Fruit fly (Drosophila melanogaster) Kc167 (cell line): Measurements from ENCODE around the gene frj.

Experiments used
- Myc ChIP-seq: fragments of >200 bp; optimal IDR thresholded peaks from 2 replicates; lab custom pipeline; 2017; ENCODE audit warnings: missing external identifiers
- Sin3A ChIP-seq: fragments of >200 bp; optimal IDR thresholded peaks from 2 replicates; lab custom pipeline; 2018; ENCODE audit warnings: missing external identifiers
- h ChIP-seq: fragments of >200 bp; optimal IDR thresholded peaks from 3 replicates; lab custom pipeline; 2018; ENCODE audit warnings: missing external identifiers
- insv ChIP-seq: fragments of >200 bp; optimal IDR thresholded peaks from 3 replicates; lab custom pipeline; 2018; ENCODE audit warnings: missing external identifiers
- psq ChIP-seq: fragments of >200 bp; optimal IDR thresholded peaks from 2 replicates; lab custom pipeline; 2017; ENCODE audit warnings: missing external identifiers
- ttk ChIP-seq: sonication (Bioruptor generic); optimal IDR thresholded peaks from 2 replicates; lab custom pipeline; 2017; ENCODE audit warnings: missing external identifiers

frj gene

DNA sequence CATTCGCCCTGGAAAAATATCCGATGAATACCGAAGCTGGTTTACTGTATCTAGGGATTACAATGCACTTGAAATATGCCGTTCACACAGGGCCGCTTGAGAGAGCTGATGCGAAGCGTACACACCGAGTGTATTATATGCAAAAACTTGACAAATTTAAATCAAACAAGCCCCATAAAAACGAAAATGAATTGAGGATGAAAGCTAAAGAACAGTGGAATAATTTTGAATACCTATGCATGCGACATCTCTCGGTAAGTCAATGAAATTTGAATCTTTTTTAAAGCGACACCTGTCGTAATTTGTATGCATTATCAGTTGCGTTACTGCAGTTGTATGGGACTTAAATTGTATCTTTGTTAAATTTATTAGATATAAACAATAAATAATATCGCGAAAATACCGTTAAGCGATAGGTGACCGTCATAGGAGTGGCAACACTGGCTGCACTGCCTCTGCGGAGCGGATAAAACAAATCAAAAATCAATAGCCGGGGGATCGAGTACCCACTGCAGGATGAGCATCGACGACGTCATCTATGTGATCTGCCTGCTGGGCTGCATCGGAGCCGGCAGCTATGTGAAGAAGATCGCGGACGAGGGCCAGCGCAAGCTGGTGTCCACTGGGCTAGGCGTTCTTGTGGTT lies at the start of gene frj:
TSS of gene frj (plus strand) at position 98 of the 645 bp plus-strand sequence.
- no peak for TF ChIP-seq h (lab: Kevin White, UChicago)
- TF ChIP-seq psq (lab: Kevin White, UChicago) = no peak
- TF ChIP-seq ttk (lab: Kevin White, UChicago) = no peak

dm6 chr2L:6411089-6411757 lies 44.6 kb upstream of the frj start, which contains the start of gene DIP-epsilon:
Gene DIP-epsilon (minus strand): TSS chr2L:6411326.
- TF ChIP-seq ttk (lab: Kevin White, UChicago) (no peak), Sin3A (lab: Kevin White, UChicago) (no peak), insv (lab: Kevin White, UChicago) (no peak), psq (lab: Kevin White, UChicago) (no peak), Myc (lab: Kevin White, UChicago) (no peak), h (lab: Kevin White, UChicago) (no peak)

- TF ChIP-seq Myc (lab: Kevin White, UChicago) (no peak), Sin3A (lab: Kevin White, UChicago) (no peak), h (lab: Kevin White, UChicago) (no peak), insv (lab: Kevin White, UChicago) (no peak), psq (lab: Kevin White, UChicago) (no peak), ttk (lab: Kevin White, UChicago) (no peak)
Measured at dm6 chr2L:6411953-6412352, 43.9 kb upstream of the frj start, which contains the start of gene CG13982. Gene CG13982 (plus strand): TSS chr2L:6412315.

- TF ChIP-seq insv (lab: Kevin White, UChicago) = no peak
- no peak for TF ChIP-seq psq (lab: Kevin White, UChicago)
- TF ChIP-seq h (lab: Kevin White, UChicago) = no peak
- no peak for TF ChIP-seq Sin3A (lab: Kevin White, UChicago)
- TF ChIP-seq Myc (lab: Kevin White, UChicago) = no peak
- no peak for TF ChIP-seq ttk (lab: Kevin White, UChicago)
Measured at dm6 chr2L:6421495-6421894, 34.4 kb upstream of the frj start.

DNA sequence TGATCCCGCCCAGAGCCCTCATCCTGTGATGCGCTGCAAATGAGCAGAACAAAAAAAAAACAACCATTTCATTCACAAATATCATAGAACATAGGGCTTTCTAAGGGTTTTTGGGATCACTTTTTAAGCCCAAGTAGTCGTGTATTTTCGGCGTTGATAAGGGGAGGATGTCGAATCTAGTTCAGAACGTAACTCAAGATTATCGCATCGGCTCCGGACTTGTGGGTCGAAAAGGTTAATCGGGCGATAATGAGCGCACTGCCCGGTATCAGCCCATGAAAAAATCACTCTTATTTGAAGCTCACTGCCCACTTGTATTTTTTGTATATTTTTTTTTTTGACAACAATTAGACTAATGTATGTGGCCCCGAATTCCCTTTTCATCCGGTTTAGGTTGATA lies 33.4 kb upstream of the frj start:
- TF ChIP-seq Sin3A (lab: Kevin White, UChicago) (no peak), insv (lab: Kevin White, UChicago) (no peak), Myc (lab: Kevin White, UChicago) (no peak), h (lab: Kevin White, UChicago) (no peak), ttk (lab: Kevin White, UChicago) (no peak), psq (lab: Kevin White, UChicago) (no peak)

- no peak for TF ChIP-seq psq (lab: Kevin White, UChicago)
- no peak for TF ChIP-seq Sin3A (lab: Kevin White, UChicago)
- TF ChIP-seq ttk (lab: Kevin White, UChicago) = no peak
- TF ChIP-seq insv (lab: Kevin White, UChicago) = no peak
- TF ChIP-seq h (lab: Kevin White, UChicago) = no peak
- no peak for TF ChIP-seq Myc (lab: Kevin White, UChicago)
Measured at dm6 chr2L:6423148-6423547, 32.7 kb upstream of the frj start, which contains the start of gene Tig. Gene Tig (minus strand): TSS chr2L:6423310.

DNA sequence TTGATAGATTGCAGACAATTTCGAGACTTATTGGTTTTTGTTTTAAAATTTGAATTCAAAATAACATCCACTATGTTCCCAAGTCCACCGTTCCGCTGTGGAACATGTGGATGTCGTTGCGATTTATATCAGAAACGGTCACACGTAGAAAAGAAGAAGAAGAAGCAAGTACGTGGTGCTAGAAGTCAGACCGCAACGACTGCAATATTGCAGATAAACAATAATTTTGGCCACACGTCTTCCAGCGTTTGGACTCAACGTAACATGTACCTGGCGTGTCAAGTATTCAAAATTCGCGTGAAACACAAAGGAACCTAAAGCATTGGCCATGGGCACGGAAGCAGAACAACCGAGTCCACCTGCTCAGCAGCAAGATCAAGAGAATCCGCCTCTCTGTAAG lies 31.7 kb upstream of the frj start, which contains the start of gene Fic:
TSS of gene Fic (plus strand) at position 139 of the 400 bp plus-strand sequence.
- no peak for TF ChIP-seq insv (lab: Kevin White, UChicago)
- TF ChIP-seq ttk (lab: Kevin White, UChicago) = no peak
- TF ChIP-seq Myc (lab: Kevin White, UChicago) = no peak
- no peak for TF ChIP-seq psq (lab: Kevin White, UChicago)
- TF ChIP-seq Sin3A (lab: Kevin White, UChicago) = no peak
- no peak for TF ChIP-seq h (lab: Kevin White, UChicago)

DNA sequence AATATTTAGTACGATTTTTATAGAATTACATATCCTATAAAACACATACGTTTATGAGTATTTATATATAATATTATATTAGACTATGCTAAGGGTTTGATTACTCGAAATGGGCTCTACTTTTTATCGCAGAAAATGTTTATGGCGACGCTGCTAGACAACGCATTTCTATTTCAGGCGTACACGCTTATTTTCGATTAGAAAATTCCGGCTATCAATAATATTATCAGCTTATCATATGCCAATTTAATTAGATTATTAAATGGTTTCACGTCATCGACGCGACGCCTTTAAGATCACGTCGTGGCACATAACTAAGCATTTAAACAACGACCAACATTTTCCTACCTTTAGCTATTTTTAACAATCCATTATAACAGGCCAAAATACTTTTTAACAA lies 29.5 kb upstream of the frj start:
- TF ChIP-seq psq (lab: Kevin White, UChicago) (no peak), h (lab: Kevin White, UChicago) (no peak), ttk (lab: Kevin White, UChicago) (no peak), Myc (lab: Kevin White, UChicago) (no peak), Sin3A (lab: Kevin White, UChicago) (no peak), insv (lab: Kevin White, UChicago) (no peak)

DNA sequence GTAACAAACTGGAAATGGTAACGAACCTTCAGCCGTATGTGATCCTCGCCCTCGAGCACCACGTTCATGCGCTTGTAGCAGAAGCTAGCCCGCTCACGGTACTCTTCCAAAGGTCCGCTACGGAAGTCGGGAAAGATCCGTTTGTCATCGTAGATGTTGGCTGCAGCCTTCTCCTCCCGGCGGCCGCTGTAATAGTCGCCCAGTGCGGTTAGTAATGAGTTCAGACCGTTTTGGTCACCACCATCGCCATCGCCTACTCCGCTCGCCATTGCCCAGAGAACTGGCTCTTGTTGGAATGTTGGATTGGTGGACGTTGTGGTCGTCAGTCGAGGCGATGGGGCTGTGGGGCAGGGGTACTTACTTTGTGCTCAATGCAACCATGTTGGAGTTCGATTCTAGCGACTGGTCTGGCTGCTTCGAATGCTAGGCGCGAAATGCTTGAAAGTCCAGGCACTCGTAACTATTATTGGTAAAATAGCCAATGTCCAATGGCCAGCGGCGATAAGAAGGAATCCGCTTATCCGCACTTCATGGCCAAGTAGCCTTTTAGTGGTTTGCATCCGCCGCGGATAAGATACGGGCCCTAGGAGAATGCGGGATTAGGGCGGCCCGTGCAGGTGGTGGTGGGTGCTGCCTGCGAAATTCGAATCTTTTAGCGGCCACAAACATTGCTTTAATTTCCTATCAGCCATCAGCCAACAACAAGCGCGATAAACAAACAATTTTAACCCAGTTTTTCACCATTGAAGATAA lies 8.1 kb upstream of the frj start:
- TF ChIP-seq ttk (lab: Kevin White, UChicago) (no peak), Myc (lab: Kevin White, UChicago) (no peak), psq (lab: Kevin White, UChicago) (no peak), insv (lab: Kevin White, UChicago) (no peak), Sin3A (lab: Kevin White, UChicago) (no peak), h (lab: Kevin White, UChicago) (no peak)

dm6 chr2L:6448334-6448703 lies 7.5 kb upstream of the frj start, which contains the start of gene Acox3:
Gene Acox3 (minus strand): TSS chr2L:6448403.
- no peak for TF ChIP-seq Sin3A (lab: Kevin White, UChicago)
- no peak for TF ChIP-seq psq (lab: Kevin White, UChicago)
- no peak for TF ChIP-seq insv (lab: Kevin White, UChicago)
- TF ChIP-seq ttk (lab: Kevin White, UChicago) = no peak
- no peak for TF ChIP-seq h (lab: Kevin White, UChicago)
- TF ChIP-seq Myc (lab: Kevin White, UChicago) = no peak
